Worm (Caenorhabditis elegans) whole organism, late embryonic: ENCODE results near the gene ZK287.1.

Source experiments
- C08G9.2 ChIP-seq: sonication (generic microtip); optimal IDR thresholded peaks from 2 replicates; lab custom pipeline; 2016; ENCODE audit warnings: mild to moderate bottlenecking, missing genetic modification characterization, moderate library complexity, missing compliant biosample characterization
- C38D4.7 ChIP-seq: fragments of 200-800 bp; sonication (Bioruptor generic); optimal IDR thresholded peaks from 2 replicates; lab custom pipeline; 2018; ENCODE audit warnings: mild to moderate bottlenecking, missing genetic modification characterization, moderate library complexity, missing compliant biosample characterization
- F13H6.1 ChIP-seq: sonication (generic microtip); optimal IDR thresholded peaks from 2 replicates; lab custom pipeline; 2016; ENCODE audit warnings: missing genetic modification characterization, missing compliant biosample characterization
- K02D7.2 ChIP-seq: sonication (generic microtip); optimal IDR thresholded peaks from 2 replicates; lab custom pipeline; 2017; ENCODE audit warnings: mild to moderate bottlenecking, missing genetic modification characterization, missing compliant biosample characterization
- T23F11.4 ChIP-seq: fragments of 200-800 bp; sonication (Bioruptor generic); optimal IDR thresholded peaks from 2 replicates; lab custom pipeline; 2018; ENCODE audit warnings: mild to moderate bottlenecking, missing genetic modification characterization, missing compliant biosample characterization
- ahr-1 ChIP-seq: sonication (generic microtip); optimal IDR thresholded peaks from 2 replicates; lab custom pipeline; 2016; ENCODE audit warnings: missing genetic modification characterization, missing compliant biosample characterization
- ceh-2 ChIP-seq: sonication (generic microtip); optimal IDR thresholded peaks from 2 replicates; lab custom pipeline; 2016; ENCODE audit warnings: missing genotype, missing genetic modification characterization, missing compliant biosample characterization
- ceh-34 ChIP-seq: sonication (generic microtip); optimal IDR thresholded peaks from 2 replicates; lab custom pipeline; 2016; ENCODE audit warnings: mild to moderate bottlenecking, missing genetic modification characterization, missing compliant biosample characterization
- ceh-48 ChIP-seq: sonication (generic microtip); optimal IDR thresholded peaks from 2 replicates; lab custom pipeline; 2016; ENCODE audit warnings: missing genetic modification characterization, inconsistent platforms, missing compliant biosample characterization
- ceh-9 ChIP-seq: sonication (generic microtip); optimal IDR thresholded peaks from 2 replicates; lab custom pipeline; 2016; ENCODE audit warnings: mild to moderate bottlenecking, missing genetic modification characterization, inconsistent platforms, missing compliant biosample characterization
- dve-1 ChIP-seq: sonication (generic microtip); optimal IDR thresholded peaks from 2 replicates; lab custom pipeline; 2017; ENCODE audit warnings: antibody characterized with exemption, mild to moderate bottlenecking, missing genetic modification characterization, missing compliant biosample characterization
- elt-4 ChIP-seq: sonication (generic microtip); optimal IDR thresholded peaks from 2 replicates; lab custom pipeline; 2016; ENCODE audit warnings: missing genetic modification characterization, missing compliant biosample characterization
- ets-4 ChIP-seq: sonication (generic microtip); optimal IDR thresholded peaks from 2 replicates; lab custom pipeline; 2016; ENCODE audit warnings: missing genetic modification characterization, missing compliant biosample characterization
- eyg-1 ChIP-seq: sonication (generic microtip); optimal IDR thresholded peaks from 2 replicates; lab custom pipeline; 2016; ENCODE audit warnings: missing genotype, missing genetic modification characterization, missing compliant biosample characterization
- fax-1 ChIP-seq: sonication (generic microtip); optimal IDR thresholded peaks from 2 replicates; lab custom pipeline; 2016; ENCODE audit warnings: missing genotype, missing genetic modification characterization, missing compliant biosample characterization
- fkh-6 ChIP-seq: sonication (generic microtip); optimal IDR thresholded peaks from 2 replicates; lab custom pipeline; 2016; ENCODE audit warnings: missing genetic modification characterization, missing compliant biosample characterization
- gmeb-2 ChIP-seq: sonication (generic microtip); optimal IDR thresholded peaks from 2 replicates; lab custom pipeline; 2016; ENCODE audit warnings: missing genetic modification characterization, inconsistent platforms, missing compliant biosample characterization
- hlh-13 ChIP-seq: fragments of 200-800 bp; sonication (Bioruptor generic); optimal IDR thresholded peaks from 2 replicates; lab custom pipeline; 2018; ENCODE audit warnings: mild to moderate bottlenecking, missing genetic modification characterization, missing compliant biosample characterization
- hlh-30 ChIP-seq: sonication (generic microtip); optimal IDR thresholded peaks from 2 replicates; lab custom pipeline; 2017; ENCODE audit warnings: antibody characterized with exemption, missing genetic modification characterization, missing compliant biosample characterization; ENCODE audit not compliant: insufficient read depth
- hlh-6 ChIP-seq: sonication (generic microtip); optimal IDR thresholded peaks from 2 replicates; lab custom pipeline; 2016; ENCODE audit warnings: missing genotype, missing genetic modification characterization, missing compliant biosample characterization
- lin-11 ChIP-seq: fragments of 200-800 bp; sonication (Bioruptor generic); optimal IDR thresholded peaks from 2 replicates; lab custom pipeline; 2018; ENCODE audit warnings: mild to moderate bottlenecking, missing genetic modification characterization, missing compliant biosample characterization
- mec-3 ChIP-seq: sonication (generic microtip); optimal IDR thresholded peaks from 2 replicates; lab custom pipeline; 2016; ENCODE audit warnings: borderline replicate concordance, missing genetic modification characterization, missing compliant biosample characterization
- nfya-1 ChIP-seq: sonication (generic microtip); optimal IDR thresholded peaks from 2 replicates; lab custom pipeline; 2017; ENCODE audit warnings: missing genetic modification characterization, mild to moderate bottlenecking, missing compliant biosample characterization, antibody characterized with exemption, moderate library complexity
- npax-4 ChIP-seq: sonication (generic microtip); optimal IDR thresholded peaks from 2 replicates; lab custom pipeline; 2016; ENCODE audit warnings: missing genetic modification characterization, missing compliant biosample characterization
- pag-3 ChIP-seq: sonication (generic microtip); optimal IDR thresholded peaks from 2 replicates; lab custom pipeline; 2016; ENCODE audit warnings: missing compliant biosample characterization, missing genetic modification characterization, borderline replicate concordance
- pat-9 ChIP-seq: fragments of 200-800 bp; sonication (Bioruptor generic); optimal IDR thresholded peaks from 2 replicates; lab custom pipeline; 2018; ENCODE audit warnings: mild to moderate bottlenecking, missing genetic modification characterization, moderate library complexity, missing compliant biosample characterization
- pha-2 ChIP-seq: sonication (generic microtip); optimal IDR thresholded peaks from 2 replicates; lab custom pipeline; 2017; ENCODE audit warnings: mild to moderate bottlenecking, missing genetic modification characterization, missing compliant biosample characterization
- syd-9 ChIP-seq: sonication (generic microtip); optimal IDR thresholded peaks from 2 replicates; lab custom pipeline; 2016; ENCODE audit warnings: mild to moderate bottlenecking, missing genetic modification characterization, moderate library complexity, missing compliant biosample characterization
- tbx-2 ChIP-seq: sonication (generic microtip); optimal IDR thresholded peaks from 2 replicates; lab custom pipeline; 2016; ENCODE audit warnings: missing genetic modification characterization, missing compliant biosample characterization
- tbx-7 ChIP-seq: sonication (generic microtip); optimal IDR thresholded peaks from 2 replicates; lab custom pipeline; 2016; ENCODE audit warnings: missing genotype, missing genetic modification characterization, missing compliant biosample characterization
- unc-3 ChIP-seq, 2 experiments: fragments of 200-800 bp in 1 of 2; sonication (Bioruptor generic) in 1 of 2; sonication (generic microtip) in 1 of 2; conservative IDR thresholded peaks in 1 of 2; optimal IDR thresholded peaks in 1 of 2; 2 replicates each; pipeline versions ENCODE4 v1.3.6 to Lab custom; 2016 to 2022; ENCODE audit warnings: missing compliant biosample characterization in 2 of 2, missing genetic modification characterization in 2 of 2, missing genetic modification reagents in 1 of 2
- unc-42 ChIP-seq: sonication (generic microtip); optimal IDR thresholded peaks from 2 replicates; lab custom pipeline; 2016; ENCODE audit warnings: missing genotype, missing genetic modification characterization, missing compliant biosample characterization

Gene ZK287.1

DNA sequence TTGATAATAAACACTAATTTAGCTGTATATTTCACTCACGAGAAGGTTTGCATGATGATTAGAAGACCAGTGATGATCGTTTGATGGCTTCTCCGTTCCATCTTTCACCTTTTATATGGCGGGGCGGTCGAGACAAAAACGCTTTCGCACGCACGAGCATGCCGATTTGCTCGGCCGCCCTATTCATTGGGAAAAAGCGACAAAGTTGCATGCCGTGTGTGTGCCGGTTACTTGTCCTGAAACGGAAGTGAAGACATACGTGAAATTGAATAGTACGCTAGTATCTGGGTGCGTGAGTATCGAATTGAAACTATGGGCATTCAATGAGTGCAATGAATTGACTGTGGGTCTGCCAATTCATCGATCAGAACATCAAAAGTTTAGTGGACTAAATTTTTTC lies 43.7 kb upstream of the ZK287.1 start, which contains the start of gene idpc-5:
Gene idpc-5 (minus strand): TSS at position 101 of the 400 bp plus-strand sequence.
- TF ChIP-seq ets-4 (tag; lab: Kevin White, UChicago): no peak
- TF ChIP-seq fkh-6 (tag; lab: Kevin White, UChicago): no peak
- TF ChIP-seq unc-42 (tag; lab: Kevin White, UChicago): no peak
- no peak for TF ChIP-seq nfya-1 (tag; lab: Kevin White, UChicago)
- no peak for TF ChIP-seq ceh-9 (tag; lab: Kevin White, UChicago)
- TF ChIP-seq, all 69 proteins: peak for 0

DNA sequence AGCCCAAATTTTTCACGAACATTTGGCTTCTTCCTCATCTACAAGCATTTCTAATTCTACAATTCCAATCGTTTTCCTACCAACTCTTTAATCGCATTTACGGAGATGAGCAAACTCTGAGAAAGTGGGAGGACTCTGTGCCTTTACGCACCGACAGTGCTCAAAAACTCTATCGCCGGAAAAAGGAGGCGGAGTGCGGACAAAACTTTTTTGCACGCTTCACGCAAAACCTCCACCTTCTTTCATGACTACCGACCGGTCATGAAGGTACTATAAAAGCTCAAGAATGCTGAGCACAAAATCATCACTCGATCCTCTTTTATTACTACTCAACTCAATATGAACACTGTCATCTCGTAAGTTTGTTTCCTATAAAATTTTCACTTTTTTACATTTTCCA lies 41.4 kb upstream of the ZK287.1 start, which contains the start of gene idpc-4:
Gene idpc-4 (plus strand): TSS at position 301 of the 400 bp plus-strand sequence.
- TF ChIP-seq lin-11 (tag; lab: Kevin White, UChicago): no peak

DNA sequence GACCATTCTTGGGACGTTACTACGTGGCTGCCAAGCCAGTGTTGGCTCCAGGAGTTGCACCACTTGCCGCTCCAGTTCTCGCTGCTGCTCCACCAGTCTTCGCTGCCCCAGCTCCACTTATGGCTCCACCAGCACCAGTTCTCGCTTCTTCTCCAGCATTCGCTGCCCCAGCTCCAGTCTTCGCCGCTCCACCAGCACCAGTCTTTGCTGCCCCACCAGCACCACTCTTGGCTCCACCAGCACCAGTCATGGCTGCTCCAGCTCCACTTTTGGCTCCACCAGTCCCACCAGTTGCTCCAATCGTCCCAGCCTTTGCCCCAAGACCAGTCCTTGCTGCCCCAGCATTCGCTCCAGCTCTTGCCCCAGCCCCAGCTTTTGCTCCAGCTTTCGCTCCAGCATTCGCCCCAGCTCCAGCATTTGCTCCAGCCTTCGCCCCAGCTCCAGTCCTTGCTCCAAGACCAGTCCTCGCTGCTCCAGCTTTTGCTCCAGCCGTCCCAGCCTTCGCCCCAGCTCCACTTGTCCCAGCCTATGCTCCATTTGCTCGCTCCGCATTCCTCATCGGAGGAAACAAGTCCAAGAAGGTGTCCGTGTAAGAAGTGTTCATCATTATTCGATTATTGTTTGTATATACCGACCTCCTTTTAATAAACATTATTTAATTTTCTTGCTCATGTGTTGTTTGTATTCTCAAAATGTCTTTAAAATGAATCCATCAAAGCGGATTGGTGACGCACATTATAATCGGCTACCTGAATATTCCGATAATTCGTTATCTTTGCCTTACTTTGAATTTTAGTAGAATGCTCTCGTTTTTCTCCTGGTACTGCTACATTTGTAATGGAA lies 40.7 kb upstream of the ZK287.1 start, which contains the start of gene T06E4.7:
Gene T06E4.7 (plus strand): TSS at position 793 of the 843 bp plus-strand sequence.
- TF ChIP-seq C38D4.7 (no peak), eyg-1 (tag; lab: Kevin White, UChicago) (no peak), hlh-30 (no peak), F13H6.1 (tag; lab: Kevin White, UChicago) (no peak), tbx-7 (no peak), elt-4 (tag; lab: Kevin White, UChicago) (peak; percentile 93), pha-2 (tag; lab: Kevin White, UChicago) (no peak), ceh-34 (tag; lab: Kevin White, UChicago) (no peak), hlh-6 (tag; lab: Kevin White, UChicago) (peak; percentile 30), pag-3 (tag; lab: Kevin White, UChicago) (peak; percentile 38), ceh-2 (peak; percentile 13), K02D7.2 (tag; lab: Kevin White, UChicago) (no peak), T23F11.4 (no peak), unc-3 (GFP tag; conservative IDR thresholded peaks at IDR 0.05; lab: Robert Waterston, UW) (no peak), unc-3 (tag; optimal IDR thresholded peaks at IDR 0.05; lab: Kevin White, UChicago) (no peak), pat-9 (tag; lab: Kevin White, UChicago) (no peak), mec-3 (tag; lab: Kevin White, UChicago) (peak; percentile 45), ahr-1 (tag; lab: Kevin White, UChicago) (no peak), fkh-6 (tag; lab: Kevin White, UChicago) (peak; percentile 4), gmeb-2 (tag; lab: Kevin White, UChicago) (no peak)

DNA sequence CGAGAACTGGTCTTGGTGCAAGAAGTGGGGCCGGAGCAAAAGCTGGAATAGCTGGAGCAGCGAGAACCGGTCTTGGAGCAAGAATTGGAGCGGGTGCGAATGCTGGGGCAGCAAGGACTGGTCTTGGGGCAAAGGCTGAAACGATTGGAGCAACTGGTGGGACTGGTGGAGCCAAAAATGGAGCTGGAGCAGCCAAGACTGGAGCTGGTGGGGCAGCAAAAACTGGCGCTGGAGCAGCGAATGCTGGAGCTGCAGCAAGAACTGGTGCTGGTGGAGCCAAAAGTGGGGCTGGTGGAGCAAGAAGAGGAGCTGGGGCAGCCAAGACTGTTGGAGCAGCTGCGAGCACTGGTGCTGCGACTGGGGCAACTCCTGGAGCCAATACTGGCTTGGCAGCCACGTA lies 37.9 kb upstream of the ZK287.1 start:
- TF ChIP-seq dve-1 (tag; lab: Kevin White, UChicago) (no peak), hlh-6 (tag; lab: Kevin White, UChicago) (peak; percentile 46), ceh-34 (tag; lab: Kevin White, UChicago) (no peak)

DNA sequence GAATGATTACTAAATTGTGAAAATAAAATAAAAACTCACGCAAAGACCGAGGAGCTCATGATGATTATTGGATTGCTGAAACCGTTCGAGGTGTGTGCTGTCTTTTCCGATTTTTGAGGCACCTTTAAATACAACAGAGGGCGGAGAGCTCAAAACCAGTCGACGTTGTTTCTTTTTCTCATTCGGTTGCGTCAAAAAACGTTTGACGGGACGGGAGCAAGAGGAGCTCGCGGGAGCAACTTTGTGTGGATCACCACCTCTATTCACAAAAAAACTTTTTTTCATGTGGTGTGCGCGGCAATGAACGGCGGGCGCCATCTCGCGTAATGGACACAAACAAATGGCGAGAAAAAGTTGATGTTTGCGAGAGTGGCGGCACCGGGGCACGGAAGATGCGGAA lies 37.4 kb upstream of the ZK287.1 start, which contains the start of gene idpc-3:
Gene idpc-3 (minus strand): TSS at position 101 of the 400 bp plus-strand sequence.
- TF ChIP-seq ceh-48 (tag; lab: Kevin White, UChicago): no peak
- TF ChIP-seq fax-1 (tag; lab: Kevin White, UChicago): no peak
- no peak for TF ChIP-seq tbx-2 (tag; lab: Kevin White, UChicago)
- TF ChIP-seq pha-2 (tag; lab: Kevin White, UChicago): no peak
- TF ChIP-seq eyg-1 (tag; lab: Kevin White, UChicago): no peak
- no peak for TF ChIP-seq npax-4
- TF ChIP-seq syd-9: no peak
- no peak for TF ChIP-seq pat-9 (tag; lab: Kevin White, UChicago)
- no peak for TF ChIP-seq lin-11 (tag; lab: Kevin White, UChicago)
- no peak for TF ChIP-seq ahr-1 (tag; lab: Kevin White, UChicago)
- no peak for TF ChIP-seq hlh-13 (GFP tag; lab: Kevin White, UChicago)
- TF ChIP-seq C08G9.2 (tag; lab: Kevin White, UChicago): no peak
- no peak for TF ChIP-seq hlh-30
